Fruit fly (Drosophila melanogaster): ENCODE results near the gene Pcp.

Gene Pcp

DNA sequence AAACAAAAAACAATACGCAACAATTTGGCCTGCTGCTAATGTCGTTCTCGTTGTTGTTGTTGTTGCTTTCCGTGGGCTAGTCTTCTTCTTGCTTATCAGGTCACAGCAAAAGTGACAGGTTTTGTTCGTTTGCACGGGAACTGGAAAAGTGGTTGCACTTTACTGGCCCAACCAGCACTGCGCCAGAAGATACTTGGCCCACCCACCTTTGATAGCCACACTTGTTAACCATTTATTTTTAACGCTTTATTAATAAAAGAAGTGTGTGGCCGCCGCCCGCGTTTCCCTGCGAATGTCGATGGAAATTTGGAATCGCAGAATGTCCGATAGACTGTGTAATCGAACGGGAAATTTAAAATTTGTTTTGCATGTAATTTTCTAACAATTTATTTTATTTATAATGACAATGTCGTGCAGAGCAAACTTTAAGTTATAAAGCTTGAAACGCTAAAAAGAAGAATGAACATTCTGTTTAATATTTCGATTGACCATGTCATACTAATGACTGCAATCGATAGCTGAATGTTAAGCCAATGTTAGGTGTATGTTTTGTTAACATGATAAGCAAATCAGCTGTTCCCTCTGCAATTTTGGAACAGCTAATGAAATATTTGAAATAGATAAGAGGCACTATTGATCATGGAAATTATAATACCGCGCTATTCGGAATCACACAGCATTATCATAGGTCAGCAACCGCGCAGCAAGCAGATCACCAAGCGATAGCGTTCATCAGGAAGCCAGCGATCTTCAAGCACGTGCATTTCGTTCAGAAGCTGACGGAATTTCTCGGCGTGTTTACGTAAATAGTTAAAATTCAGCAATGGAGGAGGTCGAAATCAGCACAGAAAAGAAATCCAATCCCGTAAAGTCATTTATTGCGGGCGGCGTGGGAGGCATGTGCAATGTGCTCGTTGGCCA is 5.8 kb downstream of the Pcp start, which contains the start of the genes CG31908 and MME1:
CG31908 (minus strand) TSS at position 402 of the 921 bp plus-strand sequence.
MME1 (plus strand) TSS at position 539 of the 921 bp plus-strand sequence.
- TF ChIP-seq usp (GFP tag; optimal IDR thresholded peaks at IDR 0.05), result no peak
- no peak for TF ChIP-seq Dll (optimal IDR thresholded peaks at IDR 0.05)
- TF ChIP-seq pan (optimal IDR thresholded peaks at IDR 0.05), result no peak
- TF ChIP-seq EcR (GFP tag; optimal IDR thresholded peaks at IDR 0.05), result no peak
- TF ChIP-seq CG8478 (optimal IDR thresholded peaks at IDR 0.05), result no peak
- TF ChIP-seq psq (optimal IDR thresholded peaks at IDR 0.05), result no peak

DNA sequence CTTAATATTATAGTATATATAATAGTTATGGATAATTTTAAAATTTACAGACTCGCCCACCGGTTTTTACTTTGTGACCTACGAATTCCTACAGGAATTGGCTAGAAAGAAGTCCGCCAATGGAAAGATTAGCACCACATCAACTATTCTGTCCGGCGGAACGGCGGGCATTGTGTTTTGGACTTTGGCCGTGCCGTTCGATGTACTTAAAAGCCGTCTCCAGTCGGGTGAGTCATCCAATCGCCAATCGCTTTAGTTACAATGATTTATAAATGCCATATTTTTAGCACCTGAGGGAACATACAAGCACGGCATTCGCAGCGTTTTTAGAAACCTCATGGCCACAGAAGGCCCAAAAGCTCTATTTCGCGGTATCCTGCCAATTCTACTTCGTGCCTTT is 7.0 kb downstream of the Pcp start:
- TF ChIP-seq usp (GFP tag; optimal IDR thresholded peaks at IDR 0.05) (no peak), pan (optimal IDR thresholded peaks at IDR 0.05) (no peak), EcR (GFP tag; optimal IDR thresholded peaks at IDR 0.05) (no peak), psq (optimal IDR thresholded peaks at IDR 0.05) (no peak), Dll (optimal IDR thresholded peaks at IDR 0.05) (no peak), CG8478 (optimal IDR thresholded peaks at IDR 0.05) (no peak)

DNA sequence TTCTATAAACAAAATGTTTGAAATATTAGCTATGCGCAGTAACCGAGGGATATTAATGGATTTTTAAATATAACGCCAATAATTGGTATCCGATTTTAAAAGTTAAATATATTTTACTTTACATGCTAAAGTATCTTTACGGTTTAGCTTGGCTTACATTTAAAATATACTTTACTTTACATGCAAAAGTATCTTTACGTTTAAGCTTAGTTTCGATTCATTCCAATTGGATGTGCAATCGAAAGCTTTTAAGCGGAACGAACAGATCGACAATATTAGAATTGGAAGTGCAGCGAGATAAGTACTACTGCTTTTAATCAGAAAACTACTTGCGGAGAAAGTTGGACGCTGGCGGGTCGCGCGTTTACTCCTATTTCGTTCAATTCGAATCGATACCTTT is 7.5 kb downstream of the Pcp start:
- no peak for TF ChIP-seq pan (optimal IDR thresholded peaks at IDR 0.05)
- TF ChIP-seq Dll (optimal IDR thresholded peaks at IDR 0.05), result no peak
- TF ChIP-seq EcR (GFP tag; optimal IDR thresholded peaks at IDR 0.05), result no peak
- TF ChIP-seq psq (optimal IDR thresholded peaks at IDR 0.05), result no peak
- TF ChIP-seq CG8478 (optimal IDR thresholded peaks at IDR 0.05), result no peak
- TF ChIP-seq usp (GFP tag; optimal IDR thresholded peaks at IDR 0.05), result no peak

DNA sequence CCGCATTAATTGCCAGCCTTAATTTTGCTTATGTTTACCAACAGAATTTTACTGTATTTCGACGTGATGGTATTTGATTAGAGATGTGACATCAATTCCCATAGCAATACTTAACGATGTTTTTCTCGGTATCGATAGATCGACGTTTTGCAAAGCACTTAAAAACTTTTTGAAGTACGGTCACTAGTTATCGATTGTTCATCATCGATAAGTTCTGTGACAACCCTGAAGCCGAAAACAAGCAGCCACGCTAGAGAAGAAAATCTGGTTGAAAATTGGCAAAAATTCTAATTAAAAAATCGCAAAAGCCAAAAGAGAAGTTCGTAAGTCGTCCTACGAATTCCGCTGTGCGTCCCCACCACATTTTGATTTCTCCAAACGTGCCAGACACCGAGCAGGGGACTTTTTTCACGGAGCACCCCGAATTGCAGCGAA is 11.1 kb downstream of the Pcp start, which contains the start of the genes Rab30 and Caper:
Rab30 (minus strand) TSS at position 90 of the 435 bp plus-strand sequence.
Caper (plus strand) TSS at position 205 of the 435 bp plus-strand sequence.
- no peak for TF ChIP-seq pan (optimal IDR thresholded peaks at IDR 0.05)
- TF ChIP-seq usp (GFP tag; optimal IDR thresholded peaks at IDR 0.05), result no peak
- no peak for TF ChIP-seq psq (optimal IDR thresholded peaks at IDR 0.05)
- TF ChIP-seq Dll (optimal IDR thresholded peaks at IDR 0.05), result no peak
- TF ChIP-seq CG8478 (optimal IDR thresholded peaks at IDR 0.05), result no peak
- TF ChIP-seq EcR (GFP tag; optimal IDR thresholded peaks at IDR 0.05), result no peak

DNA sequence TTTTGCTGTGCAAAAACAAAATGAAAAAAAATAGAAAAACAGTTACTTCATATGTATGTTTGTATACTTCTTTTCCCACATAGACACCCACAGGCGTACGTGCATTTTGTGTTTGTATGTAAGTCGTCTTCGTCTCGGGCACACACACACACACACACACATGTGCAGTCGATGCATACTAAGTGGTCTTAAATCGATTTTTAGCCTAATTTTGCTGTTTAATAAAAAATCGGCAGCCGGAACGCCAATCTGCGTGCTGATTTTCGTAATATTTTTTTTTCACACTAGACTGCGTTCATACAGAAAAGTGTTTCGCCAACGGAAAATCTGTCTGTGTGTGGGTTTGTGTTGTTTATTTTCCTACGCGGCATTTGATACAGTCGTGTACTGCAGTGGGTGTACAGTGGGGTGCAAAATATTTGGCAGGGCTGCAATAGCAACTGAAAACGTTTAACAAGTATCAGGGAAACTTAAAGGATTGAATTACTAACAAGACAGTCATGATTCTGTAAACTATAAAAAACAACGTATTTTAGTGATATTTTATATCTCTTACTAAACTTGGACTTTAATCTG is 11.7 kb downstream of the Pcp start:
- TF ChIP-seq usp (GFP tag; optimal IDR thresholded peaks at IDR 0.05), result no peak
- no peak for TF ChIP-seq psq (optimal IDR thresholded peaks at IDR 0.05)
- TF ChIP-seq CG8478 (optimal IDR thresholded peaks at IDR 0.05), result no peak
- TF ChIP-seq pan (optimal IDR thresholded peaks at IDR 0.05), result no peak
- TF ChIP-seq Dll (optimal IDR thresholded peaks at IDR 0.05), result no peak
- TF ChIP-seq EcR (GFP tag; optimal IDR thresholded peaks at IDR 0.05), result no peak

DNA sequence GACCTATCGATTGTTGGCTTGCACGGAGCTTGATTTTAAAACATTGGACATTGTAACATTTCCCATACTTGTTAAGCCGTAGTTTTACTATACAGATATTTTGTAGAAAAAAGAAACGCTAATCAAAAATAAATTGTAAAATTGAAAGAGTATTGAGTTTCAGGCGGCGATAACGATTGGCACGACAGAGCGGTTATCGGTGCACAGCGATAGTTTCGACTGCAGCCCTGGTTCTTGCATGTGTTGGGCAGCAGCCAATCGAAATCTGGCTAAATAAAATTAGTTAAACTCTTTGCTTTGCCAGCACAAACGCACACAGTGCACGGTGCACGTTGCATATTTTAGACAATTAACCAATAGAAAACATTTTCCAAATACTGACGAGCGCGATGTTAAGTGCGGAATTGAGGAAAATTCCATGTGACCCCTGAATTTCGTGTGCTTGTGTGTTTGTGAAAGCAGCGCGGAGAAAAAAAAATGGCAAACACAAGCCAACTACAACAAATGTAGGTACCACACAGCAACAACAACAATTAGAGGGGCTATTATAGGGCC is 16.4 kb downstream of the Pcp start, which contains the start of gene milt:
milt (plus strand) TSS at position 51 of the 555 bp plus-strand sequence.
- TF ChIP-seq CG8478 (optimal IDR thresholded peaks at IDR 0.05) (peak; percentile 27), pan (optimal IDR thresholded peaks at IDR 0.05) (no peak), Dll (optimal IDR thresholded peaks at IDR 0.05) (no peak), EcR (GFP tag; optimal IDR thresholded peaks at IDR 0.05) (peak in 1 of 2 experiments; percentile 37), psq (optimal IDR thresholded peaks at IDR 0.05) (no peak), usp (GFP tag; optimal IDR thresholded peaks at IDR 0.05) (no peak)

DNA sequence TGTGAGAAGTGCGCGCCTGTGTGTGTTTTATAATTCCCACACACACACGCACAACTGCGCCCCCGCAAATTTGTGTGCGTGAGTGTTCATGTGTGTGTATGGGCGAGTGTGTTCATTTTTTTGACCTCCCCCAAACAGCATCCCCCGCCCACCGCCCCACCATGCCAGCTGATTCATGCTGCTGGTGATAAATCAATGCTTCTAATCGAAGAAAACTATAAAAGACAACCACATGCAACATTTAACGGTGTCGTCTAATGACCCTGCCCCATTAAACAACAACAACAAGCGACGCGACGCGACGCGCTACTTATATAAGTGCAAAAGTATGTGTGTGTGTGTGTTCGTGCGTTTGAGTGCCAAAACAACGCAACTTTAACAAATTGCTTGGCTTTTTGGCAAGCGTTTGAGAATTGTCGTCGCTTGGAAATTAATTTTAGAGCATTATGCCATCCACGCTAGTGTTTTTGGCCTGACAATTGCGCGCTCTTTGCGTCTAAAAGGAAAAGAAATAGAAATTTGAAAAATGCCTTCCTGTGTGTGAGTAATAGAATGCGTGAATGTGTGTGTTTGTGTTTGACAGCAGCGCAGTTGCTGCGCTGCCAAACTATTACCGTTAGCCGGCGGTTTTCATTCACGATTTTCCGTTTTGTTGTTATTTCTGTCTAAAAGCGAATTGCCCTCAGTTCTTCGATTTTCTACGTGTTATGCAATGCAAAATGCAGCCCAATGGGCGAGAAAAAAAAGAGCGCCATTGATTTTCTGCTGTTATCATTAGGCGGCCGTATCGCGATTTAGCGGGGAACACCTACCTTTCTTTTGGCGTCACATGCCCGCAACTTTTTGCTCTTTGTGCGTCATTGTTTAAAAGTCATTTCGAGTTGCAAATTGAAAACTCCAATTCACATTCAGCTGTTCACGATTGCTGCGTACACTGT is 17.2 kb downstream of the Pcp start:
- TF ChIP-seq psq (optimal IDR thresholded peaks at IDR 0.05) (no peak), usp (GFP tag; optimal IDR thresholded peaks at IDR 0.05) (no peak), CG8478 (optimal IDR thresholded peaks at IDR 0.05) (no peak), EcR (GFP tag; optimal IDR thresholded peaks at IDR 0.05) (peak in 1 of 2 experiments; percentile 47), Dll (optimal IDR thresholded peaks at IDR 0.05) (no peak), pan (optimal IDR thresholded peaks at IDR 0.05) (no peak)

DNA sequence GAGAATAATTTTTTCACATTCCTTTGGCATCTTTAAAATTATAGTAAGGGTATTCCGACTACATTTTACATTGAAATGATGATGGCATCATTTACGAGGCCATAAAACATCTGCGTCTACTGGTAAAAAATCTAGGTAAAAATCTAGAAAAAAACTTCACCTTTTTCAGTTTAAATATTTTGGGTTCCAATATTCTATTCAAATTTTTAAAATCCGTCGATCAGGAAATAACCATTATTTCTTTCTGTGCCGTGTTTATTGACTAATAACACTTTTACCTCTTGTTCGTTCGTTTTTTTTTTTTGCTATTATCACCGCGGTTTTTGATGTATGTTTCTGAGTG is 17.8 kb downstream of the Pcp start:
- TF ChIP-seq Dll (optimal IDR thresholded peaks at IDR 0.05) (no peak), pan (optimal IDR thresholded peaks at IDR 0.05) (no peak), CG8478 (optimal IDR thresholded peaks at IDR 0.05) (no peak), usp (GFP tag; optimal IDR thresholded peaks at IDR 0.05) (no peak), EcR (GFP tag; optimal IDR thresholded peaks at IDR 0.05) (no peak)

DNA sequence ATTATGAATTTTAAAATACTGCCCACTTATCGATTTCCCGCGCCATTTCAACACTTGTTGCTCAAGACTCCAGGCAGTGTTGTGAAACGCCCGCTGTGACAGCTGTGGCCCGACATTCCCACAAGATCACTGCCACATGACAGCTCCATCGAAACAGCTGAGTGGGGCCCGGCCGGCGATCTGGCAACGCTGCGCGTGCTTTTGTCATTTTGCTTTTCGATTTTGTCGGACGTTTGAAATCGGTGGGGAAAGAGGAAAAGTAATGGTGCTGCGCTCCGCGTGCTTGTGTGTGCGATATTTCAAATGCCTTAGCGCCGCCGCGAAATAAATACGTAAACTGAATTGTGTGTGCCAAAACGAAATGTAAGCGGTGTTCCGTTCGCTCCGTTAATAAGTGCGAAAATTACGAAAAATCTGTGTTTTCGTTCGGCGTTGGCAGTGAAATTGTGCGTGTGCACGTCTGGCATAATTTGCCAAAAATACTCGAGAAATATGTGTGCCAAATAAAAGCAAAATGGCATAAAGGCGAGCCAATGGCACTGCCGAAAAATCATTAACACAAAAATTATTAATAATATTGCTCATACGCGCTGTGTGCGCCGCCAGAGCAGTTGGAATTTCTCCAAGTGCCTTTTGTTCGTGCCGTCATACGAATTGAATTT is 20.8 kb downstream of the Pcp start:
- TF ChIP-seq pan (optimal IDR thresholded peaks at IDR 0.05) (no peak), psq (optimal IDR thresholded peaks at IDR 0.05) (no peak), EcR (GFP tag; optimal IDR thresholded peaks at IDR 0.05) (no peak), Dll (optimal IDR thresholded peaks at IDR 0.05) (no peak), CG8478 (optimal IDR thresholded peaks at IDR 0.05) (no peak), usp (GFP tag; optimal IDR thresholded peaks at IDR 0.05) (no peak)

Data from whole organism.